Worm (Caenorhabditis elegans) whole organism, young adult: ENCODE measurements around the gene C34E11.2.

ENCODE experiments used
- F39B2.1 ChIP-seq: fragments of 200-800 bp; sonication (Bioruptor generic); IDR thresholded peaks from 2 replicates; pipeline ENCODE4 v1.3.6; 2022; ENCODE audit warnings: missing genetic modification reagents, missing genetic modification characterization, missing compliant biosample characterization
- Y53F4B.3 ChIP-seq: fragments of 200-800 bp; sonication (Bioruptor generic); IDR thresholded peaks from 2 replicates; pipeline ENCODE4 v1.3.6; 2022; ENCODE audit warnings: missing genetic modification reagents, missing genetic modification characterization, missing compliant biosample characterization
- pha-4 ChIP-seq: fragments of 150-350 bp; sonication (generic microtip); optimal IDR thresholded peaks from 2 replicates; lab custom pipeline; 2014; ENCODE audit warnings: missing biosample characterization, missing genetic modification reagents, missing genetic modification characterization
- unc-62 ChIP-seq: fragments of 150-350 bp; optimal IDR thresholded peaks from 2 replicates; lab custom pipeline; 2014; ENCODE audit warnings: missing biosample characterization, missing genetic modification reagents, missing genetic modification characterization

- TF ChIP-seq pha-4 (tag; lab: Kevin White, UChicago) (no peak), Y53F4B.3 (GFP tag; lab: Robert Waterston, UW) (no peak), unc-62 (no peak), F39B2.1 (GFP tag; lab: Robert Waterston, UW) (no peak)
Observed at ce11 chrX:11828661-11829060, 14.1 kb upstream of the C34E11.2 start.
